Worm (Caenorhabditis elegans) whole organism, L3 larva: ENCODE data around the gene F19G12.4.

Experiments
- R02D3.7 ChIP-seq: fragments of 150-350 bp; optimal IDR thresholded peaks from 2 replicates; lab custom pipeline; 2014; ENCODE audit warnings: missing biosample characterization, missing genetic modification characterization
- ZK546.5 ChIP-seq: sonication (generic microtip); optimal IDR thresholded peaks from 2 replicates; lab custom pipeline; 2017; ENCODE audit warnings: missing biosample characterization, missing genetic modification characterization
- aly-2 ChIP-seq: fragments of 150-350 bp; optimal IDR thresholded peaks from 2 replicates; lab custom pipeline; 2014; ENCODE audit warnings: missing biosample characterization, missing genetic modification characterization
- ama-1 ChIP-seq: fragments of 150-350 bp; optimal IDR thresholded peaks from 2 replicates; lab custom pipeline; 2018
- ceh-16 ChIP-seq: sonication (generic microtip); optimal IDR thresholded peaks from 2 replicates; lab custom pipeline; 2017; ENCODE audit warnings: missing biosample characterization, missing genetic modification characterization
- ceh-28 ChIP-seq: fragments of 150-350 bp; optimal IDR thresholded peaks from 2 replicates; lab custom pipeline; 2014; ENCODE audit warnings: missing biosample characterization, missing genetic modification reagents, missing genetic modification characterization
- ceh-82 ChIP-seq: fragments of 150-350 bp; optimal IDR thresholded peaks from 2 replicates; lab custom pipeline; 2014; ENCODE audit warnings: missing biosample characterization, missing genetic modification characterization
- ceh-9 ChIP-seq: sonication (generic microtip); optimal IDR thresholded peaks from 2 replicates; lab custom pipeline; 2018; ENCODE audit warnings: missing biosample characterization, missing genetic modification characterization
- daf-12 ChIP-seq: fragments of 150-350 bp; optimal IDR thresholded peaks from 2 replicates; lab custom pipeline; 2014; ENCODE audit warnings: missing biosample characterization, missing genetic modification reagents, missing genetic modification characterization
- egl-27 ChIP-seq: sonication (generic microtip); optimal IDR thresholded peaks from 4 replicates; lab custom pipeline; 2017; ENCODE audit warnings: missing biosample characterization, missing genetic modification reagents, missing genetic modification characterization
- egl-5 ChIP-seq: fragments of 150-350 bp; optimal IDR thresholded peaks from 2 replicates; lab custom pipeline; 2017; ENCODE audit warnings: missing biosample characterization, missing genetic modification reagents, missing genetic modification characterization, inconsistent platforms
- elt-1 ChIP-seq: fragments of 150-350 bp; optimal IDR thresholded peaks from 2 replicates; lab custom pipeline; 2014; ENCODE audit warnings: missing biosample characterization, missing genetic modification characterization
- elt-2 ChIP-seq: sonication (generic microtip); optimal IDR thresholded peaks from 2 replicates; lab custom pipeline; 2016; ENCODE audit warnings: missing genetic modification reagents, mild to moderate bottlenecking, missing genetic modification characterization, missing compliant biosample characterization
- elt-3 ChIP-seq, 3 experiments: fragments of 150-350 bp in 1 of 3; sonication (generic microtip) in 2 of 3; optimal IDR thresholded peaks; 2 replicates in 2 of 3; 4 replicates in 1 of 3; lab custom pipeline; 2014 to 2017; ENCODE audit warnings: missing biosample characterization in 3 of 3, missing genetic modification characterization in 3 of 3
- eor-1 ChIP-seq, 2 experiments: fragments of 150-350 bp; optimal IDR thresholded peaks; 2 replicates each; lab custom pipeline; 2014 to 2018; ENCODE audit warnings: missing biosample characterization in 2 of 2, missing genetic modification characterization in 2 of 2
- fkh-10 ChIP-seq: sonication (generic microtip); optimal IDR thresholded peaks from 2 replicates; lab custom pipeline; 2017; ENCODE audit warnings: missing biosample characterization, missing genetic modification reagents, missing genetic modification characterization
- fkh-2 ChIP-seq: fragments of 150-350 bp; optimal IDR thresholded peaks from 2 replicates; lab custom pipeline; 2014; ENCODE audit warnings: missing biosample characterization, missing genetic modification reagents, missing genetic modification characterization
- fos-1 ChIP-seq: fragments of 150-350 bp; optimal IDR thresholded peaks from 2 replicates; lab custom pipeline; 2014; ENCODE audit warnings: missing biosample characterization, missing genetic modification characterization
- hmg-11 ChIP-seq: sonication (generic microtip); optimal IDR thresholded peaks from 2 replicates; lab custom pipeline; 2016; ENCODE audit warnings: missing genetic modification characterization, missing compliant biosample characterization
- jun-1 ChIP-seq: fragments of 150-350 bp; optimal IDR thresholded peaks from 2 replicates; lab custom pipeline; 2014; ENCODE audit warnings: missing biosample characterization, missing genetic modification reagents, missing genetic modification characterization
- lin-15B ChIP-seq: fragments of 150-350 bp; optimal IDR thresholded peaks from 2 replicates; lab custom pipeline; 2014; ENCODE audit warnings: missing biosample characterization, missing genetic modification characterization
- lin-39 ChIP-seq: fragments of 150-350 bp; optimal IDR thresholded peaks from 2 replicates; lab custom pipeline; 2018; ENCODE audit warnings: missing biosample characterization, missing genetic modification reagents, missing genetic modification characterization
- lsy-12 ChIP-seq: sonication (generic microtip); optimal IDR thresholded peaks from 2 replicates; lab custom pipeline; 2016; ENCODE audit warnings: mild to moderate bottlenecking, missing genetic modification characterization, missing compliant biosample characterization
- mdl-1 ChIP-seq: fragments of 150-350 bp; optimal IDR thresholded peaks from 2 replicates; lab custom pipeline; 2014; ENCODE audit warnings: missing biosample characterization, missing genetic modification characterization
- mml-1 ChIP-seq: fragments of 150-350 bp; sonication (generic microtip); optimal IDR thresholded peaks from 3 replicates; lab custom pipeline; 2014; ENCODE audit warnings: missing biosample characterization, missing genetic modification characterization
- nfya-1 ChIP-seq: sonication (generic microtip); optimal IDR thresholded peaks from 2 replicates; lab custom pipeline; 2017; ENCODE audit warnings: missing genetic modification characterization, mild to moderate bottlenecking, missing compliant biosample characterization, antibody characterized with exemption, moderate library complexity; ENCODE audit not compliant: insufficient read depth
- nhr-11 ChIP-seq: fragments of 150-350 bp; optimal IDR thresholded peaks from 2 replicates; lab custom pipeline; 2014; ENCODE audit warnings: missing biosample characterization, missing genetic modification characterization
- nhr-12 ChIP-seq: fragments of 150-350 bp; optimal IDR thresholded peaks from 2 replicates; lab custom pipeline; 2014; ENCODE audit warnings: missing biosample characterization, missing genetic modification characterization
- nhr-23 ChIP-seq: fragments of 150-350 bp; optimal IDR thresholded peaks from 2 replicates; lab custom pipeline; 2014; ENCODE audit warnings: missing biosample characterization, missing genetic modification reagents, missing genetic modification characterization
- nhr-237 ChIP-seq: fragments of 150-350 bp; optimal IDR thresholded peaks from 2 replicates; lab custom pipeline; 2014; ENCODE audit warnings: missing biosample characterization, missing genetic modification characterization
- nhr-25 ChIP-seq: sonication (generic microtip); optimal IDR thresholded peaks from 2 replicates; lab custom pipeline; 2017; ENCODE audit warnings: missing biosample characterization, missing genetic modification characterization
- nhr-28 ChIP-seq: fragments of 150-350 bp; optimal IDR thresholded peaks from 2 replicates; lab custom pipeline; 2014; ENCODE audit warnings: missing biosample characterization, missing genetic modification characterization
- nhr-43 ChIP-seq: sonication (generic microtip); optimal IDR thresholded peaks from 2 replicates; lab custom pipeline; 2016; ENCODE audit warnings: mild to moderate bottlenecking, missing genetic modification characterization, missing compliant biosample characterization; ENCODE audit not compliant: poor library complexity, severe bottlenecking
- nhr-67 ChIP-seq: fragments of 150-350 bp; optimal IDR thresholded peaks from 2 replicates; lab custom pipeline; 2014; ENCODE audit warnings: missing biosample characterization, missing genetic modification characterization
- nhr-76 ChIP-seq: fragments of 150-350 bp; sonication (generic microtip); optimal IDR thresholded peaks from 5 replicates; lab custom pipeline; 2014; ENCODE audit warnings: missing biosample characterization, missing genetic modification characterization
- nhr-77 ChIP-seq: fragments of 150-350 bp; optimal IDR thresholded peaks from 2 replicates; lab custom pipeline; 2014; ENCODE audit warnings: missing biosample characterization, missing genetic modification characterization
- pha-4 ChIP-seq: fragments of 150-350 bp; optimal IDR thresholded peaks from 2 replicates; lab custom pipeline; 2014; ENCODE audit warnings: missing biosample characterization, missing genetic modification reagents, missing genetic modification characterization
- pqm-1 ChIP-seq: fragments of 150-350 bp; optimal IDR thresholded peaks from 2 replicates; lab custom pipeline; 2017; ENCODE audit warnings: missing biosample characterization, missing genetic modification characterization, inconsistent platforms
- sea-2 ChIP-seq: fragments of 150-350 bp; sonication (generic microtip); optimal IDR thresholded peaks from 4 replicates; lab custom pipeline; 2014; ENCODE audit warnings: missing biosample characterization, missing genetic modification reagents, missing genetic modification characterization
- skn-1 ChIP-seq: fragments of 150-350 bp; optimal IDR thresholded peaks from 2 replicates; lab custom pipeline; 2014; ENCODE audit warnings: missing biosample characterization, missing genetic modification characterization
- snpc-4 ChIP-seq: fragments of 150-350 bp; optimal IDR thresholded peaks from 2 replicates; lab custom pipeline; 2014; ENCODE audit warnings: missing biosample characterization, missing genetic modification characterization
- tbx-2 ChIP-seq: sonication (generic microtip); optimal IDR thresholded peaks from 2 replicates; lab custom pipeline; 2016; ENCODE audit warnings: mild to moderate bottlenecking, missing genetic modification characterization, missing compliant biosample characterization
- unc-39 ChIP-seq: sonication (generic microtip); optimal IDR thresholded peaks from 4 replicates; lab custom pipeline; 2017; ENCODE audit warnings: missing biosample characterization, missing genetic modification characterization
- unc-62 ChIP-seq: fragments of 150-350 bp; sonication (generic microtip); optimal IDR thresholded peaks from 4 replicates; lab custom pipeline; 2014; ENCODE audit warnings: missing biosample characterization, missing genetic modification reagents, missing genetic modification characterization
- zag-1 ChIP-seq: fragments of 150-350 bp; optimal IDR thresholded peaks from 2 replicates; lab custom pipeline; 2014; ENCODE audit warnings: missing biosample characterization, missing genetic modification characterization
- ztf-11 ChIP-seq: fragments of 150-350 bp; optimal IDR thresholded peaks from 2 replicates; lab custom pipeline; 2014; ENCODE audit warnings: missing biosample characterization, missing genetic modification characterization
- ztf-4 ChIP-seq: fragments of 150-350 bp; optimal IDR thresholded peaks from 2 replicates; lab custom pipeline; 2014; ENCODE audit warnings: missing biosample characterization, missing genetic modification characterization

Gene F19G12.4

DNA sequence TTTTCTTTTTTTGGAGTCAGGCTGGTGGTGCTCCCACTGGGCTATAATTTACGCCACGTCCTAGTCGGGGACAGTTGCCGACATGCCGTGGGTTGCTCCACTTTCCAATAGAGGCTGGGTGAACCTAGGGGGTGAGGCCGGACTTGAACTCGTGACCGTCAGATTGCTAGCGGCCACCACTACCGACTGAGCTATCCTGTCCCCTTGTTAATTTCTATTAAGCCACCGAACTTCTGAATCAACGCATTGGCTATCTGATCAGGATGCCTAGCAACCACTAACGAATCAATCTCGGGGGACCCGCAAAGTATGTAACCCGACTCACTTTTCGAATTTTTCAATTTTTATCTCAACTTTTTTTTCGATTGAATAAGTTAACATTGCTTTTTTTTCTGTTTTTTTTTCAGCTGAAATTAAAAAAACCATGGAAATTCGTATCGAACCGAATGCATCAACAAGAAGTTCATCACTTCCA, 30.2 kb upstream of the F19G12.4 start, which contains the start of gene F56C3.1:
Gene F56C3.1, plus strand, starts transcription at position 425 of the 475 bp plus-strand sequence.
- TF ChIP-seq snpc-4 (no peak), elt-2 (tag; lab: Kevin White, UChicago) (peak; percentile 6)

DNA sequence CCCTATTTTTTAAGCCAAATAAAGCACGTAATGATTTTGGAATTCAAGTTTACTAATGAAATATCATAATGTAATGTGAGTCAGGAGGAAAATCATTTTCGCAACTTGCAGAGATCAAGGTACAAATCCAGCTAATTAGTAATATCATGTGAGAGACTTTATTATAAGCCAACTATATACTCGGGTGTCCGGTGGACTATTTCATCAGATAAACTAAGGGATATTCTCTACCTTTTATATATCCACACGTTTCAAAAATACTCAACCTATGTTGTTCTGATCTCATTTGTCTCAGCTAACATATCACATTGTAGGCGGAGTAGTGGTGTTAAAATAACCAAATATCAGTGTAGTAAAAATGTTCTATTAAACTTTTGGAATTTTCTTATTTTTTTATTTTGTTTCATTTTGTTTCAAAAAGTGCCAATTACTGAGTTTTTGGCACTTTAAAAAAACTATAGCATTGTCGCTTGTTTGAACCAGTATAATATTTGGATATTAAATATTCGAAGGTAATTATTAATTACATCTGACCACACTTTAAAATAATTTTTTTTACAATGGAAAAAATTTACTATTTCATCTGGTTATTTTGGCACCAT, 27.6 kb upstream of the F19G12.4 start:
- peak; percentile 85 for TF ChIP-seq nhr-76 (tag; lab: Kevin White, UChicago)
- peak; percentile 93 for TF ChIP-seq ceh-82 (tag; lab: Kevin White, UChicago)
- TF ChIP-seq nhr-77 (tag; lab: Kevin White, UChicago) = peak; percentile 92
- peak; percentile 39 for TF ChIP-seq pqm-1 (tag; lab: Kevin White, UChicago)
- TF ChIP-seq ZK546.5 (tag; lab: Kevin White, UChicago) = no peak
- TF ChIP-seq elt-2 (tag; lab: Kevin White, UChicago) = peak; percentile 70
- peak; percentile 12 for TF ChIP-seq lin-39 (tag; lab: Kevin White, UChicago)
- TF ChIP-seq unc-39 (tag; lab: Kevin White, UChicago) = peak; percentile 11
- peak; percentile 34 for TF ChIP-seq mdl-1 (tag; lab: Kevin White, UChicago)
- peak; percentile 66 for TF ChIP-seq unc-62 (GFP tag; lab: Kevin White, UChicago)
- TF ChIP-seq nhr-11 (tag; lab: Kevin White, UChicago) = peak; percentile 88
- TF ChIP-seq fkh-10 = peak; percentile 81
- TF ChIP-seq egl-5 (tag; lab: Kevin White, UChicago) = peak; percentile 46
- peak; percentile 70 for TF ChIP-seq nhr-28 (tag; lab: Kevin White, UChicago)
- TF ChIP-seq fos-1 (tag; lab: Kevin White, UChicago) = peak; percentile 74
- no peak for TF ChIP-seq zag-1
- no peak for TF ChIP-seq ceh-9 (tag; lab: Kevin White, UChicago)
- TF ChIP-seq eor-1 (tag; optimal IDR thresholded peaks at IDR 0.05; lab: Kevin White, UChicago) = no peak
- TF ChIP-seq lin-15B (tag; lab: Kevin White, UChicago) = peak; percentile 33
- peak; percentile 1 for TF ChIP-seq daf-12 (tag; lab: Kevin White, UChicago)
- peak; percentile 94 for TF ChIP-seq nhr-23 (tag; lab: Kevin White, UChicago)
- peak in 1 of 3 experiments; percentile 94 for TF ChIP-seq elt-3 (tag; optimal IDR thresholded peaks at IDR 0.05; lab: Kevin White, UChicago)
- TF ChIP-seq ztf-11 (tag; lab: Kevin White, UChicago) = peak; percentile 30
- peak; percentile 71 for TF ChIP-seq egl-27 (tag; lab: Kevin White, UChicago)
- peak; percentile 86 for TF ChIP-seq snpc-4
- peak; percentile 96 for TF ChIP-seq ceh-28 (tag; lab: Kevin White, UChicago)
- no peak for TF ChIP-seq sea-2 (GFP tag; lab: Kevin White, UChicago)
- no peak for TF ChIP-seq nhr-67
- TF ChIP-seq skn-1 = peak; percentile 92
- peak; percentile 52 for TF ChIP-seq nhr-237 (tag; lab: Kevin White, UChicago)
- peak; percentile 70 for TF ChIP-seq nfya-1 (tag; lab: Kevin White, UChicago)
- no peak for TF ChIP-seq ztf-4 (tag; lab: Kevin White, UChicago)
- no peak for TF ChIP-seq nhr-12 (tag; lab: Kevin White, UChicago)
- peak; percentile 83 for TF ChIP-seq hmg-11
- no peak for TF ChIP-seq ama-1 (lab: Kevin White, UChicago)
- no peak for TF ChIP-seq ceh-16 (tag; lab: Kevin White, UChicago)
- TF ChIP-seq aly-2 (tag; lab: Kevin White, UChicago) = peak; percentile 57
- peak; percentile 81 for TF ChIP-seq lsy-12 (tag; lab: Kevin White, UChicago)
- TF ChIP-seq fkh-2 = peak; percentile 31
- peak; percentile 79 for TF ChIP-seq nhr-25 (tag; lab: Kevin White, UChicago)
- peak; percentile 98 for TF ChIP-seq nhr-43 (tag; lab: Kevin White, UChicago)
- TF ChIP-seq R02D3.7 (tag; lab: Kevin White, UChicago) = peak; percentile 83
- TF ChIP-seq jun-1 = peak; percentile 98
- no peak for TF ChIP-seq elt-1
- peak; percentile 66 for TF ChIP-seq pha-4
- no peak for TF ChIP-seq mml-1
- peak; percentile 97 for TF ChIP-seq tbx-2 (tag; lab: Kevin White, UChicago)
